Fruit fly (Drosophila melanogaster) whole organism, prepupa: ENCODE data around the gene Cyp4ac3.

Experiments
- CG10631 ChIP-seq: fragments of 200-800 bp; sonication (Bioruptor generic); optimal IDR thresholded peaks from 2 replicates; lab custom pipeline; 2016; ENCODE audit warnings: missing biosample characterization, missing genetic modification characterization
- CG10669 ChIP-seq: fragments of 200-800 bp; sonication (Bioruptor generic); optimal IDR thresholded peaks from 3 replicates; lab custom pipeline; 2018; ENCODE audit warnings: missing biosample characterization, mild to moderate bottlenecking, missing genetic modification characterization, moderate library complexity
- CG11762 ChIP-seq: fragments of 200-800 bp; sonication (Bioruptor generic); optimal IDR thresholded peaks from 3 replicates; lab custom pipeline; 2016; ENCODE audit warnings: missing biosample characterization, missing genetic modification characterization; ENCODE audit not compliant: insufficient read depth
- CG11902 ChIP-seq: fragments of 200-800 bp; sonication (Bioruptor generic); optimal IDR thresholded peaks from 3 replicates; lab custom pipeline; 2016; ENCODE audit warnings: missing biosample characterization, missing genetic modification characterization
- CG15336 ChIP-seq: fragments of 200-800 bp; sonication (Bioruptor generic); IDR thresholded peaks from 2 replicates; pipeline ENCODE4 v1.3.6; 2022; ENCODE audit warnings: missing biosample characterization, missing genetic modification characterization
- CG1621 ChIP-seq: fragments of 200-800 bp; sonication (Bioruptor generic); optimal IDR thresholded peaks from 3 replicates; lab custom pipeline; 2018; ENCODE audit warnings: missing biosample characterization, mild to moderate bottlenecking, missing genetic modification characterization
- CG32006 ChIP-seq: fragments of 200-800 bp; sonication (Bioruptor generic); optimal IDR thresholded peaks from 3 replicates; lab custom pipeline; 2017; ENCODE audit warnings: missing biosample characterization, mild to moderate bottlenecking, missing genetic modification characterization
- CG3919 ChIP-seq: fragments of 200-800 bp; sonication (Bioruptor generic); optimal IDR thresholded peaks from 3 replicates; lab custom pipeline; 2016; ENCODE audit warnings: missing biosample characterization, missing genetic modification characterization
- CG4318 ChIP-seq: fragments of 200-800 bp; sonication (Bioruptor generic); optimal IDR thresholded peaks from 3 replicates; lab custom pipeline; 2017; ENCODE audit warnings: missing biosample characterization, mild to moderate bottlenecking, missing genetic modification characterization
- CG6163 ChIP-seq: fragments of 200-800 bp; sonication (Bioruptor generic); IDR thresholded peaks from 3 replicates; pipeline ENCODE4 v1.3.6; 2022; ENCODE audit warnings: missing biosample characterization, missing genetic modification characterization
- CG6276 ChIP-seq: fragments of 200-800 bp; sonication (Bioruptor generic); optimal IDR thresholded peaks from 2 replicates; lab custom pipeline; 2017; ENCODE audit warnings: missing biosample characterization, mild to moderate bottlenecking, missing genetic modification characterization
- CG8119 ChIP-seq: fragments of 200-800 bp; sonication (Bioruptor generic); IDR thresholded peaks from 3 replicates; pipeline ENCODE4 v1.3.6; 2022; ENCODE audit warnings: missing biosample characterization, missing genetic modification characterization
- CG8319 ChIP-seq: fragments of 200-800 bp; sonication (Bioruptor generic); optimal IDR thresholded peaks from 3 replicates; lab custom pipeline; 2016; ENCODE audit warnings: missing biosample characterization, missing genetic modification characterization
- CG8632 ChIP-seq: fragments of 200-800 bp; sonication (Bioruptor generic); optimal IDR thresholded peaks from 3 replicates; lab custom pipeline; 2016; ENCODE audit warnings: missing biosample characterization, missing genetic modification characterization
- CG9139 ChIP-seq: fragments of 200-800 bp; sonication (Bioruptor generic); optimal IDR thresholded peaks from 3 replicates; lab custom pipeline; 2017; ENCODE audit warnings: missing biosample characterization, mild to moderate bottlenecking, missing genetic modification characterization
- Eip75B ChIP-seq: fragments of 200-800 bp; sonication (Bioruptor generic); optimal IDR thresholded peaks from 3 replicates; lab custom pipeline; 2016; ENCODE audit warnings: missing biosample characterization, missing genetic modification characterization
- Eip78C ChIP-seq: fragments of 200-800 bp; sonication (Bioruptor generic); peaks from one replicate; lab custom pipeline; 2016; ENCODE audit warnings: missing biosample characterization, missing genetic modification characterization
- Hr39 ChIP-seq: fragments of 200-800 bp; sonication (Bioruptor generic); optimal IDR thresholded peaks from 2 replicates; lab custom pipeline; 2016; ENCODE audit warnings: missing biosample characterization, missing genetic modification characterization
- Hr4 ChIP-seq: fragments of 200-800 bp; sonication (Bioruptor generic); optimal IDR thresholded peaks from 3 replicates; lab custom pipeline; 2016; ENCODE audit warnings: missing biosample characterization, missing genetic modification characterization
- Lpt ChIP-seq: fragments of 200-800 bp; sonication (Bioruptor generic); optimal IDR thresholded peaks from 3 replicates; lab custom pipeline; 2016; ENCODE audit warnings: missing biosample characterization, missing genetic modification characterization
- Met ChIP-seq: fragments of 200-800 bp; sonication (Bioruptor generic); optimal IDR thresholded peaks from 3 replicates; lab custom pipeline; 2016; ENCODE audit warnings: missing biosample characterization, missing genetic modification characterization
- OdsH ChIP-seq: fragments of 200-800 bp; sonication (Bioruptor generic); optimal IDR thresholded peaks from 3 replicates; lab custom pipeline; 2016; ENCODE audit warnings: missing biosample characterization, missing genetic modification characterization
- Sox102F ChIP-seq: fragments of 200-800 bp; sonication (Bioruptor generic); optimal IDR thresholded peaks from 2 replicates; lab custom pipeline; 2016; ENCODE audit warnings: missing biosample characterization, mild to moderate bottlenecking, missing genetic modification characterization
- Sox14 ChIP-seq: fragments of 200-800 bp; sonication (Bioruptor generic); optimal IDR thresholded peaks from 3 replicates; lab custom pipeline; 2016; ENCODE audit warnings: missing biosample characterization, missing genetic modification characterization
- Sox15 ChIP-seq: fragments of 200-800 bp; sonication (Bioruptor generic); optimal IDR thresholded peaks from 3 replicates; lab custom pipeline; 2016; ENCODE audit warnings: missing biosample characterization, missing genetic modification characterization
- achi ChIP-seq: fragments of 200-800 bp; sonication (Bioruptor generic); optimal IDR thresholded peaks from 3 replicates; lab custom pipeline; 2016; ENCODE audit warnings: missing biosample characterization, missing genetic modification characterization
- cyc ChIP-seq: fragments of 200-800 bp; sonication (Bioruptor generic); optimal IDR thresholded peaks from 3 replicates; lab custom pipeline; 2016; ENCODE audit warnings: missing biosample characterization, missing genetic modification characterization
- dsx ChIP-seq: fragments of 200-800 bp; optimal IDR thresholded peaks from 3 replicates; lab custom pipeline; 2019; ENCODE audit warnings: missing biosample characterization, mild to moderate bottlenecking, missing genetic modification characterization, moderate library complexity; ENCODE audit not compliant: poor library complexity, severe bottlenecking
- eg ChIP-seq: fragments of 200-800 bp; sonication (Bioruptor generic); IDR thresholded peaks from 3 replicates; pipeline ENCODE4 v1.3.6; 2022; ENCODE audit warnings: missing biosample characterization, missing genetic modification characterization
- fd59A ChIP-seq: fragments of 200-800 bp; sonication (Bioruptor generic); optimal IDR thresholded peaks from 2 replicates; lab custom pipeline; 2017; ENCODE audit warnings: missing biosample characterization, mild to moderate bottlenecking, missing genetic modification characterization, missing genetic modification reagents
- fkh ChIP-seq: fragments of 200-800 bp; sonication (Bioruptor generic); optimal IDR thresholded peaks from 3 replicates; lab custom pipeline; 2017; ENCODE audit warnings: missing biosample characterization, mild to moderate bottlenecking, missing genetic modification characterization, moderate library complexity
- pdm3 ChIP-seq: fragments of 200-800 bp; sonication (Bioruptor generic); optimal IDR thresholded peaks from 3 replicates; lab custom pipeline; 2016; ENCODE audit warnings: missing biosample characterization, missing genetic modification characterization
- ss ChIP-seq, 2 experiments: fragments of 200-800 bp; sonication (Bioruptor generic); optimal IDR thresholded peaks; 2 replicates in 1 of 2; 3 replicates in 1 of 2; lab custom pipeline; 2017 to 2018; ENCODE audit warnings: mild to moderate bottlenecking in 2 of 2, missing biosample characterization in 2 of 2, missing genetic modification characterization in 2 of 2, moderate library complexity in 1 of 2
- svp ChIP-seq: fragments of 200-800 bp; sonication (Bioruptor generic); peaks from one replicate; lab custom pipeline; 2016; ENCODE audit warnings: missing biosample characterization, missing genetic modification characterization
- topi ChIP-seq: fragments of 200-800 bp; sonication (Bioruptor generic); optimal IDR thresholded peaks from 3 replicates; lab custom pipeline; 2016; ENCODE audit warnings: missing biosample characterization, missing genetic modification characterization
- vri ChIP-seq: fragments of 200-800 bp; sonication (Bioruptor generic); optimal IDR thresholded peaks from 3 replicates; lab custom pipeline; 2016; ENCODE audit warnings: missing biosample characterization, mild to moderate bottlenecking, missing genetic modification characterization

The Cyp4ac3 gene

dm6 chr2L:5238567-5238925 is 29.8 kb upstream of the Cyp4ac3 start:
- TF ChIP-seq vri (GFP tag; lab: Kevin White, UChicago) (peak; percentile 4), ss (GFP tag; optimal IDR thresholded peaks at IDR 0.05; lab: Kevin White, UChicago) (peak; percentile 2 to 51), CG1621 (tag; lab: Kevin White, UChicago) (peak; percentile 13), topi (no peak), CG6163 (GFP tag; lab: Robert Waterston, UW) (peak; percentile 32; the same call in 2 of the 3 replicates), cyc (GFP tag; lab: Kevin White, UChicago) (no peak)

dm6 chr2L:5239433-5240278 is 28.6 kb upstream of the Cyp4ac3 start:
- TF ChIP-seq Eip78C (peak; percentile 33), svp (GFP tag; lab: Kevin White, UChicago) (peak; percentile 1), fd59A (no peak), fkh (peak; percentile 69)

- no peak for TF ChIP-seq Eip75B (GFP tag; lab: Kevin White, UChicago)
- no peak for TF ChIP-seq CG9139 (GFP tag; lab: Kevin White, UChicago)
- TF ChIP-seq pdm3 (GFP tag; lab: Kevin White, UChicago): no peak
- TF ChIP-seq CG8632 (GFP tag; lab: Kevin White, UChicago): no peak
- no peak for TF ChIP-seq svp (GFP tag; lab: Kevin White, UChicago)
- TF ChIP-seq Met: no peak
- no peak for TF ChIP-seq Hr39 (GFP tag; lab: Kevin White, UChicago)
- no peak for TF ChIP-seq CG3919 (GFP tag; lab: Kevin White, UChicago)
- no peak for TF ChIP-seq CG32006 (GFP tag; lab: Kevin White, UChicago)
- no peak for TF ChIP-seq Sox14
- no peak for TF ChIP-seq fd59A
- TF ChIP-seq CG6163 (GFP tag; lab: Robert Waterston, UW): no peak
Observed at dm6 chr2L:5240520-5240919, 27.8 kb upstream of the Cyp4ac3 start.

- TF ChIP-seq Eip78C (peak; percentile 51), Lpt (no peak), fd59A (no peak), Sox15 (GFP tag; lab: Kevin White, UChicago) (no peak), CG1621 (tag; lab: Kevin White, UChicago) (no peak), ss (GFP tag; optimal IDR thresholded peaks at IDR 0.05; lab: Kevin White, UChicago) (no peak), Eip75B (GFP tag; lab: Kevin White, UChicago) (no peak), CG32006 (GFP tag; lab: Kevin White, UChicago) (peak; percentile 57), CG11762 (no peak), eg (peak; percentile 58; the same call in 2 of the 3 replicates), vri (GFP tag; lab: Kevin White, UChicago) (peak; percentile 91), Sox14 (peak; percentile 9), achi (GFP tag; lab: Kevin White, UChicago) (no peak), CG6276 (GFP tag; lab: Kevin White, UChicago) (peak; percentile 54), dsx (GFP tag; lab: Kevin White, UChicago) (no peak), Met (peak; percentile 21), CG11902 (GFP tag; lab: Kevin White, UChicago) (no peak), CG4318 (GFP tag; lab: Kevin White, UChicago) (peak; percentile 8), OdsH (GFP tag; lab: Kevin White, UChicago) (peak; percentile 5), CG10631 (GFP tag; lab: Kevin White, UChicago) (no peak), Sox102F (no peak), cyc (GFP tag; lab: Kevin White, UChicago) (no peak), Hr4 (GFP tag; lab: Kevin White, UChicago) (peak; percentile 61), pdm3 (GFP tag; lab: Kevin White, UChicago) (peak; percentile 12), CG8319 (GFP tag; lab: Kevin White, UChicago) (no peak), CG10669 (GFP tag; lab: Kevin White, UChicago) (no peak), CG8119 (GFP tag; lab: Robert Waterston, UW) (peak; percentile 34; the same call in 1 of the 3 replicates), CG15336 (GFP tag; lab: Robert Waterston, UW) (peak; percentile 51), svp (GFP tag; lab: Kevin White, UChicago) (peak; percentile 50)
Observed at dm6 chr2L:5242194-5242914, 25.9 kb upstream of the Cyp4ac3 start.
